Fruit fly (Drosophila melanogaster): ENCODE results near the gene bru2.

DNA sequence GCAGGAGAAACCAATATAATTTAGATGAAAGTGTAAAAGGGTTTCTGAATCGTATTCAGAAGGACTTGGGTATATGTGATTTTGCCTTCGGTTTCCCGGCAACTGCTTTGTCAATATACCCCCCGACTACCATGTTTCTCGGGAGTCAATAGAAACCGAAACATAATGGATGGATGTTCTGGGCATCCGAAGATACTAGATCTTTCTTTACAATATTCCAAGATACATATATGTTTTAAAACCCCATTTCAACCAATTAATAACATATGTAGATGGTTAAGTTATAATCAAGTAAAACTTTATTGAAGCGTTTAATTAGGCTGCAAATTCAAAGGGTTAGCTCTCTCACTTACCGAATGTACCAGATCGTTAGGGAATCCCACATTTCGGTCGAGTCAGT, 86.8 kb downstream of the bru2 start, which contains the start of gene CG5435:
- TF ChIP-seq CG14655 (GFP tag; optimal IDR thresholded peaks at IDR 0.05) = no peak
- TF ChIP-seq fd96Ca (GFP tag; IDR thresholded peaks at IDR 0.05) = no peak
- no peak for TF ChIP-seq rn (GFP tag; IDR thresholded peaks at IDR 0.05)
- no peak for TF ChIP-seq gl (tag; optimal IDR thresholded peaks at IDR 0.05)
- no peak for TF ChIP-seq CG8159 (tag; optimal IDR thresholded peaks at IDR 0.05)
- no peak for TF ChIP-seq Pif1B (GFP tag; optimal IDR thresholded peaks at IDR 0.05)
